Fruit fly (Drosophila melanogaster): ENCODE results near the gene CG33969.

CG33969 gene

DNA sequence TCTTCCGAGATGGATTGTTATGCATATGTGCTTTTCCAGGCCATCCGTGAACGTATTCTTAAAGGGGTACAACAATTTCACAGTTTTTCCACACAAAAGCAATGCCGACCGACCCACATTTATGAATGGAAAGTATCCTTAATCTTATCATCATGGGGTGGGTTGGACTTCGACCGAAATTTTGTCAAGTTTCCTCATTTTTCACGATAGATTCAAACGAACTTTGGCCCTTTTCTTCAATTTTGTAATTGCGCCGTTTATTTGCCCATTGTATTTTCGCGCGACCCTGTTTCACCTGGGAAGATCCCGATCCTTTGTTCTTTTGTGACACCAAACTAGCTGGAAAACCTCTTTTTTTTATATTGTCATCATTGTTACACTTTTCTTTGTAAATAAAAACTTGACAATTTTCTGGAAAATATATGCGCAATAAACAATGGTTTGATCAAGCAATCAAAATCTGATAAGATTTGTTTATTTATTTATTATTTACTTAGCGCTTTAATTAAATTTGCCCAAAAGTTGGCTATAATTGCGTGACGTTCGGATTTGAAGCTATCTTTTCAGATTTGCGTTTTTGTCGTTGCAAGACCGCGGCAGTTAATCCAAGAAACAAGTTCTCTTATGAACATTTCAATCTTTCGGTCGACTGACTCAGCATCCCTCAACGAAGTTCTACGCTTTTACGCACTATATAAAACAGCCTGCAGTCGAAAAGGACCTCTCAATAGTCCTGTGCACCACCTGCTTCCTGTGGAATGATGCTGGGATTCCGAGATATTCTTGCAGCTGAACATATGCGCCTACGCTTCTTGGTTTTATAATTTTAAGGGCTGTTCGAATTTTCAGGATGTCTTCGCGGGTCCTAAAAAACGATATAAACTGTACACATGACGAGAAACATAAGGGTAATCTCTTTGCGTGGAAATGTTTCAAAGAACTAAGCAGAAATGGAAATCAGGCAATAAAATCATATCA lies 12.9 kb upstream of the CG33969 start:
- TF ChIP-seq bab1 (GFP tag; optimal IDR thresholded peaks at IDR 0.05) (no peak), CG11617 (GFP tag; optimal IDR thresholded peaks at IDR 0.05) (peak; percentile 12), CG7045 (GFP tag; optimal IDR thresholded peaks at IDR 0.05) (no peak), toe (GFP tag; optimal IDR thresholded peaks at IDR 0.05) (no peak), CG7101 (tag; optimal IDR thresholded peaks at IDR 0.05) (peak; percentile 12), CG33017 (tag; optimal IDR thresholded peaks at IDR 0.05) (peak; percentile 26), kay (GFP tag; ENCODE audit: borderline replicate concordance) (peak; percentile 14)

DNA sequence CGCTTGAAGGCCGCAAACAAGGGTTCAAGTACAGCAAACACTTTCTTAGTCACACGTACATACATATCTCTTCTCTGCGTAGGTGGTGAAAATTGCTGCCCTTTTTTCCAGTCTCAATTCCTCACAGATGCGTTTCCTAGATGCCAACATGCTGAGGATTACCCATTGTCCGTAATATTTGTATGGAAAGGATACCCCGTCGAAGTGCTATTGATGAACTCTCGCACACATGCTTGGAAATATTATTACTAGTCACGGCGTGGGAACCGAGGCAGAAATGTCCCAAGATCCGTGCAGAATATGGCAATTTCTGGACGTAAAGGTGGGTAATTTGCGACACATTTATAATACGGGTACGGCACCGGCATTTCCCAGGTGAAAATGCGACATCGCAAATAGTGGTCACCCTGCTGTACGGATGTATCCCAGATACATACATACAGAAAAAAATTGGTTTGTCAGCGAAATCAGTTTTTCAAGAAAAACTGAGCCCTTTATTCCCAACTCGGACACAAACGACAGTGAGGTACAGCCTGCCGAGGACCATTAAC lies 12.1 kb upstream of the CG33969 start:
- TF ChIP-seq tj (GFP tag; optimal IDR thresholded peaks at IDR 0.05) (no peak), CG7101 (tag; optimal IDR thresholded peaks at IDR 0.05) (no peak), CG14711 (tag; optimal IDR thresholded peaks at IDR 0.05) (no peak), Clk (GFP tag; optimal IDR thresholded peaks at IDR 0.05) (no peak), CG11617 (GFP tag; optimal IDR thresholded peaks at IDR 0.05) (no peak), bab1 (GFP tag; optimal IDR thresholded peaks at IDR 0.05) (no peak), cnc (optimal IDR thresholded peaks at IDR 0.05) (no peak), Crg-1 (GFP tag; optimal IDR thresholded peaks at IDR 0.05) (no peak), Mnt (GFP tag; optimal IDR thresholded peaks at IDR 0.05) (no peak), CG12768 (GFP tag; optimal IDR thresholded peaks at IDR 0.05) (no peak), ovo (GFP tag; optimal IDR thresholded peaks at IDR 0.05) (no peak), kay (GFP tag; ENCODE audit: borderline replicate concordance) (no peak), cic (GFP tag; optimal IDR thresholded peaks at IDR 0.05) (no peak), pad (GFP tag; optimal IDR thresholded peaks at IDR 0.05) (no peak), Hr96 (GFP tag; optimal IDR thresholded peaks at IDR 0.05) (no peak), CG5204 (GFP tag; optimal IDR thresholded peaks at IDR 0.05) (no peak), CG33017 (tag; optimal IDR thresholded peaks at IDR 0.05) (no peak)

DNA sequence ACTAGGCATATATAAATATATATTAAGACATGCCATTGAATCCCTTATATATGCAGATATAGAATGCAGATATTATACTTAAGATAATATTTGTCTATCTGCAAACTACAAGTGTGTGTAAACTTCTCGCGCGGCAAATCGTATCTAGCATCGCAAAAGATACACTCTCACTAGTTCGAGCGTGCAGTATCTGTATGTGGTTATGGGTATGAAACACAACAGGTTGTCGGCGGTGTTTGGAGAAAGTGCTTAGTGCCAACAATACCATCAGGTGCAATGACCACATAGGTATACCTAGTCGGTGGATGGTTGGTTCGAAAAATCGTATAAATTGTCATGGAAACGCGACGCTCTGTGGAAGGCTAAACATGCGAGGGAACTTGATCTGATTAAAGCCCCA lies 11.2 kb upstream of the CG33969 start:
- TF ChIP-seq CG11617 (GFP tag; optimal IDR thresholded peaks at IDR 0.05), result no peak
- no peak for TF ChIP-seq cnc (optimal IDR thresholded peaks at IDR 0.05)
- TF ChIP-seq CG7045 (GFP tag; optimal IDR thresholded peaks at IDR 0.05), result no peak
- no peak for TF ChIP-seq Hr96 (GFP tag; optimal IDR thresholded peaks at IDR 0.05)
- no peak for TF ChIP-seq CG5204 (GFP tag; optimal IDR thresholded peaks at IDR 0.05)
- no peak for TF ChIP-seq cic (GFP tag; optimal IDR thresholded peaks at IDR 0.05)
- no peak for TF ChIP-seq CG7101 (tag; optimal IDR thresholded peaks at IDR 0.05)
- no peak for TF ChIP-seq ovo (GFP tag; optimal IDR thresholded peaks at IDR 0.05)
- TF ChIP-seq toe (GFP tag; optimal IDR thresholded peaks at IDR 0.05), result no peak
- TF ChIP-seq Crg-1 (GFP tag; optimal IDR thresholded peaks at IDR 0.05), result no peak
- TF ChIP-seq Mnt (GFP tag; optimal IDR thresholded peaks at IDR 0.05), result no peak
- TF ChIP-seq kay (GFP tag; ENCODE audit: borderline replicate concordance), result no peak
- no peak for TF ChIP-seq CG1620 (GFP tag; optimal IDR thresholded peaks at IDR 0.05)
- TF ChIP-seq CG33017 (tag; optimal IDR thresholded peaks at IDR 0.05), result no peak
- TF ChIP-seq pad (GFP tag; optimal IDR thresholded peaks at IDR 0.05), result no peak
- TF ChIP-seq CG14711 (tag; optimal IDR thresholded peaks at IDR 0.05), result no peak
- no peak for TF ChIP-seq Clk (GFP tag; optimal IDR thresholded peaks at IDR 0.05)
- no peak for TF ChIP-seq bab1 (GFP tag; optimal IDR thresholded peaks at IDR 0.05)
- TF ChIP-seq tj (GFP tag; optimal IDR thresholded peaks at IDR 0.05), result no peak

DNA sequence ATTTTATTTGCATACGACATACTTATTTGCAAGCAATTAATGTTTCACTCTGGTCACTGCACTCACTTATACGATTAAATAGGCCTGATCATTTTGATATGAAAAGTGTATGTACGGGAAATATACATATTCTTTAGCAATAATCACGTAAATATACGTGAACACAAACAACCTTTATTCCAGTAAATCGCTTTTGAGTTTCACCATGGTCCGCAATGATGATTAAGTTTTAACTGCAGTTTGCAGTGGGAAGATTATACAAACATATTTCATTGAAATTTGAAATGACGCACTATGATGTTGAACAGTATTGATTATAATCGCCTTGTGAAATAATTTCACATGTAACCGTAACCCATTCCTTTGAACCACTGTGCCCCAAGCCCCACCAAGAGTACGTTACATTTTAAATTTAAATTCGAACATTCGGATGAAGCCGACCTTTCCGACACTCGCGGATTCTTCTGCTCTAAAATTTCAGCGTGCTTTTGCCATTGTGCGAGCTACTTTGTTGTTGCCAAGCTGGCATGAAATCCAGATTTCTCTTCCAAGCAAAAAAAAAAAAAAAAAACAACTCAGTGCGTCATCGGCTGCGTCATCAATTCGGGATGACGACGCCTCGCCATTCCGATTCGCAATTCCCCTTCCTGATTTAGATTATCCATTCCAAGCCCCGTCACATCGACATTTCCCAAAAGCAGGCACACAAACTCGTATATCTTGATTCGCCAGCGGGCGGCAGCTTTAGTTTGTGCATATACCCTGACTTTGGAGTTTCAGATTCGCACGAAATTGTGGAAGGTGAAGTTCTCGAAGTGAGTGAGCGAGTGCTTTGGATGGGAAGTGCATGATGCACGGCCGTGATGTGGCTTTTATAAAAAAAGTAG lies 10.4 kb upstream of the CG33969 start:
- TF ChIP-seq bab1 (GFP tag; optimal IDR thresholded peaks at IDR 0.05) (peak; percentile 10), toe (GFP tag; optimal IDR thresholded peaks at IDR 0.05) (no peak), CG14711 (tag; optimal IDR thresholded peaks at IDR 0.05) (no peak), Hr96 (GFP tag; optimal IDR thresholded peaks at IDR 0.05) (no peak)

DNA sequence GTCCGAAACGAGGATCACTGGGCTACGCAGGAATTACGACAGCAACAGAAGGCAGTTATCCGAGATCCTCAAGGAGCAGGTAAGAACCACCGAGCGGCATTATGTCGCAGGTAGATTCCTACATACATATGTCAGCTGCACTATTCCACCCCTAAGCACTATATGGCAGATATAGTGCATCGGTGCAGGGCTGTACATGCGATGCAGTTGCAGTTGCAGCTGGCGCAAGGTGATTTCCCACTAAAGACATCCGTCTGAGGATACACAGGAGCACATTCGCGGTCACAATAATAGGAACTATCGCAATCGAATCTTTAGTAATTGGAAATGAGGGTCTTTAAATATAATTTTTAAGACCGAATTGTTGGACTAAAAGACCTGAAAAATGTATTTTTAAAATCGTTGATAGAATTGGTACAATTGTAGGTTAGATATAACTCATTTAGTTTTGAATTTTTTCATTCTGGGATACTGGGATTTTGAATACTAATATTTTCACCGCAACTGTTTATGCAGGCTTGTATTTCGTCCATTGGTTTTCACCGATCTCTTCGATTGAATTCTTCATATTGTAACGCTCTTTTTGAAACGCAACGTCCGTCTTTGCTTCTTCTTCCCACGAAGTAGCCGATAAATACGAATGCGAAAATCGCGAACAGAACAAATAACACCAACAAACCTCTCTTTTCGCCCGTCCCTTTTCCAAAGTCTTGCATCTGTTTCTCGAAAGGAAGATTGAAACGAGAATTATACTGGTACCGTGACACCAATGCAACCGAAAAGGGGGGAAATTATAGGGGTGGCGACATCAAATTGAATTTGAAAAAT lies 9.5 kb upstream of the CG33969 start:
- TF ChIP-seq CG7045 (GFP tag; optimal IDR thresholded peaks at IDR 0.05) (no peak), toe (GFP tag; optimal IDR thresholded peaks at IDR 0.05) (no peak), CG11617 (GFP tag; optimal IDR thresholded peaks at IDR 0.05) (no peak), CG33017 (tag; optimal IDR thresholded peaks at IDR 0.05) (no peak), pad (GFP tag; optimal IDR thresholded peaks at IDR 0.05) (no peak)
